Worm (Caenorhabditis elegans) whole organism, L1 larva: ENCODE measurements around the gene W02D7.6.
A peak's percentile ranks its signal among the peaks of the same experiment; 100 is the strongest.

Experiments used
- C16A3.4 ChIP-seq: fragments of 150-350 bp; optimal IDR thresholded peaks from 2 replicates; lab custom pipeline; 2014; ENCODE audit warnings: missing biosample characterization, missing genetic modification characterization
- Y116A8C.19 ChIP-seq: sonication (generic microtip); optimal IDR thresholded peaks from 2 replicates; lab custom pipeline; 2016; ENCODE audit warnings: missing compliant biosample characterization, missing genetic modification characterization, borderline replicate concordance
- alr-1 ChIP-seq: fragments of 200-800 bp; sonication (Bioruptor generic); optimal IDR thresholded peaks from 2 replicates; lab custom pipeline; 2018; ENCODE audit warnings: borderline replicate concordance, mild to moderate bottlenecking, missing genetic modification characterization, missing compliant biosample characterization
- aly-2 ChIP-seq: fragments of 150-350 bp; optimal IDR thresholded peaks from 2 replicates; lab custom pipeline; 2014; ENCODE audit warnings: missing biosample characterization, missing genetic modification characterization
- ama-1 ChIP-seq: fragments of 150-350 bp; optimal IDR thresholded peaks from 2 replicates; lab custom pipeline; 2014
- blmp-1 ChIP-seq: fragments of 150-350 bp; optimal IDR thresholded peaks from 2 replicates; lab custom pipeline; 2014; ENCODE audit warnings: missing biosample characterization, missing genetic modification characterization
- ceh-82 ChIP-seq, 3 experiments: fragments of 150-350 bp in 1 of 3; sonication (generic microtip) in 2 of 3; optimal IDR thresholded peaks; 2 replicates each; lab custom pipeline; 2014 to 2017; ENCODE audit warnings: missing biosample characterization in 3 of 3, missing genetic modification characterization in 3 of 3
- ceh-90 ChIP-seq: sonication (generic microtip); optimal IDR thresholded peaks from 2 replicates; lab custom pipeline; 2016; ENCODE audit warnings: missing genetic modification characterization, missing compliant biosample characterization
- efl-1 ChIP-seq, 4 experiments: fragments of 150-350 bp; optimal IDR thresholded peaks in 3 of 4; peaks in 1 of 4; 1 replicate in 1 of 4; 2 replicates in 3 of 4; lab custom pipeline; 2014; ENCODE audit warnings: missing biosample characterization in 2 of 4, missing genetic modification characterization in 2 of 4, missing genetic modification reagents in 2 of 4
- egl-13 ChIP-seq: sonication (generic microtip); optimal IDR thresholded peaks from 2 replicates; lab custom pipeline; 2016; ENCODE audit warnings: missing genotype, missing genetic modification reagents, missing genetic modification characterization, missing compliant biosample characterization
- egl-27 ChIP-seq, 2 experiments: fragments of 150-350 bp in 1 of 2; sonication (generic microtip); optimal IDR thresholded peaks; 3 replicates each; lab custom pipeline; 2017 to 2018; ENCODE audit warnings: missing biosample characterization in 2 of 2, missing genetic modification characterization in 2 of 2, missing genetic modification reagents in 2 of 2
- elt-2 ChIP-seq: sonication (generic microtip); optimal IDR thresholded peaks from 2 replicates; lab custom pipeline; 2016; ENCODE audit warnings: missing genetic modification characterization, mild to moderate bottlenecking, inconsistent platforms, missing compliant biosample characterization, missing genetic modification reagents
- fkh-8 ChIP-seq: sonication (generic microtip); optimal IDR thresholded peaks from 2 replicates; lab custom pipeline; 2016; ENCODE audit warnings: mild to moderate bottlenecking, missing genetic modification characterization, missing compliant biosample characterization
- hlh-4 ChIP-seq: sonication (generic microtip); optimal IDR thresholded peaks from 2 replicates; lab custom pipeline; 2016; ENCODE audit warnings: mild to moderate bottlenecking, missing genetic modification characterization, missing compliant biosample characterization
- jun-1 ChIP-seq: fragments of 150-350 bp; optimal IDR thresholded peaks from 2 replicates; lab custom pipeline; 2014; ENCODE audit warnings: missing biosample characterization, missing genetic modification reagents, missing genetic modification characterization
- lin-14 ChIP-seq: fragments of 200-800 bp; sonication (Bioruptor generic); optimal IDR thresholded peaks from 2 replicates; lab custom pipeline; 2018; ENCODE audit warnings: mild to moderate bottlenecking, missing genetic modification characterization, moderate library complexity, missing compliant biosample characterization
- lin-15B ChIP-seq: fragments of 150-350 bp; sonication (generic microtip); optimal IDR thresholded peaks from 3 replicates; lab custom pipeline; 2014; ENCODE audit warnings: missing biosample characterization, missing genetic modification characterization
- lin-39 ChIP-seq: fragments of 150-350 bp; optimal IDR thresholded peaks from 2 replicates; lab custom pipeline; 2014; ENCODE audit warnings: missing biosample characterization, missing genetic modification reagents, missing genetic modification characterization
- lsy-2 ChIP-seq, 2 experiments: fragments of 150-350 bp; optimal IDR thresholded peaks; 2 replicates each; lab custom pipeline; 2014; ENCODE audit warnings: missing biosample characterization in 2 of 2, missing genetic modification characterization in 2 of 2
- mab-9 ChIP-seq: fragments of 200-800 bp; sonication (Bioruptor generic); IDR thresholded peaks from 2 replicates; pipeline ENCODE4 v1.3.6; 2022; ENCODE audit warnings: missing genetic modification reagents, missing genetic modification characterization, missing compliant biosample characterization
- mdl-1 ChIP-seq, 2 experiments: fragments of 150-350 bp; optimal IDR thresholded peaks; 2 replicates each; lab custom pipeline; 2014 to 2017; ENCODE audit warnings: missing biosample characterization in 2 of 2, missing genetic modification characterization in 2 of 2, inconsistent platforms in 1 of 2
- nhr-12 ChIP-seq: sonication (generic microtip); optimal IDR thresholded peaks from 2 replicates; lab custom pipeline; 2017; ENCODE audit warnings: missing biosample characterization, missing genetic modification characterization
- nhr-19 ChIP-seq: fragments of 200-800 bp; sonication (Bioruptor generic); conservative IDR thresholded peaks from 2 replicates; pipeline ENCODE4 v1.3.6; 2022; ENCODE audit warnings: missing genetic modification characterization, missing compliant biosample characterization
- nhr-20 ChIP-seq: sonication (generic microtip); optimal IDR thresholded peaks from 2 replicates; lab custom pipeline; 2016; ENCODE audit warnings: mild to moderate bottlenecking, missing genetic modification characterization, missing compliant biosample characterization
- nhr-71 ChIP-seq: sonication (generic microtip); optimal IDR thresholded peaks from 2 replicates; lab custom pipeline; 2016; ENCODE audit warnings: mild to moderate bottlenecking, missing genetic modification characterization, moderate library complexity, missing compliant biosample characterization
- nhr-84 ChIP-seq: sonication (generic microtip); optimal IDR thresholded peaks from 2 replicates; lab custom pipeline; 2017; ENCODE audit warnings: missing biosample characterization, missing genetic modification characterization
- nhr-90 ChIP-seq: sonication (generic microtip); optimal IDR thresholded peaks from 2 replicates; lab custom pipeline; 2016; ENCODE audit warnings: mild to moderate bottlenecking, missing genetic modification characterization, missing compliant biosample characterization; ENCODE audit not compliant: poor library complexity
- rnt-1 ChIP-seq: sonication (generic microtip); optimal IDR thresholded peaks from 2 replicates; lab custom pipeline; 2016; ENCODE audit warnings: mild to moderate bottlenecking, missing genetic modification characterization, moderate library complexity, missing compliant biosample characterization
- skn-1 ChIP-seq: fragments of 150-350 bp; optimal IDR thresholded peaks from 2 replicates; lab custom pipeline; 2014; ENCODE audit warnings: missing biosample characterization, missing genetic modification characterization
- snpc-4 ChIP-seq: fragments of 150-350 bp; optimal IDR thresholded peaks from 2 replicates; lab custom pipeline; 2014; ENCODE audit warnings: missing biosample characterization, missing genetic modification characterization
- snu-23 ChIP-seq: sonication (generic microtip); optimal IDR thresholded peaks from 2 replicates; lab custom pipeline; 2016; ENCODE audit warnings: missing genetic modification characterization, missing compliant biosample characterization
- sptf-1 ChIP-seq: fragments of 150-350 bp; optimal IDR thresholded peaks from 2 replicates; lab custom pipeline; 2014; ENCODE audit warnings: missing biosample characterization, missing genetic modification characterization
- swsn-7 ChIP-seq: sonication (generic microtip); optimal IDR thresholded peaks from 2 replicates; lab custom pipeline; 2016; ENCODE audit warnings: missing genetic modification characterization, missing compliant biosample characterization
- unc-30 ChIP-seq: sonication (generic microtip); optimal IDR thresholded peaks from 2 replicates; lab custom pipeline; 2017; ENCODE audit warnings: missing biosample characterization, missing genetic modification characterization
- unc-62 ChIP-seq: fragments of 150-350 bp; optimal IDR thresholded peaks from 2 replicates; lab custom pipeline; 2014; ENCODE audit warnings: missing biosample characterization, missing genetic modification reagents, missing genetic modification characterization
- unc-98 ChIP-seq: fragments of 200-800 bp; sonication (Bioruptor generic); IDR thresholded peaks from 2 replicates; pipeline ENCODE4 v1.3.6; 2022; ENCODE audit warnings: missing genetic modification characterization, missing compliant biosample characterization
- zag-1 ChIP-seq: fragments of 150-350 bp; optimal IDR thresholded peaks from 2 replicates; lab custom pipeline; 2014; ENCODE audit warnings: missing biosample characterization, missing genetic modification characterization

The W02D7.6 gene

DNA sequence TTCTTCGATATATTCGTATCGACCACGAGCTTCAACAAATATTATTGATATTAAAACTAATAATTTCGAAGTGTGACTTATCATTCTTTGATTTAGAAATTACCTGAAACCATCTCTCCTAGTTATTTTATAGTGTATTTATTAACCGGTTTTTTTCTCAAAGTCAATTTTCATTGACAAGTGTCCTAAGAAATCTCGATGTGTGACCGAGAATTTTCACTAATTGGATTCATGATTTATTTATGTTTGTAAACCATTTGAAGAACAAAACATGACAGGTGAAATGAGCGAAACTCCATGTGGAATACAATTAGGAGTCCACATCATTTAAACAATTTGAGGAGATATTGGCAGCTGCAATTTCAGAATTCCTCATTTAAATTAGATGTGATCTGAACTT, 37.8 kb downstream of the W02D7.6 start, which contains the start of gene C16D9.8:
C16D9.8 (minus strand) TSS at position 101 of the 400 bp plus-strand sequence.
- TF ChIP-seq jun-1 (tag; lab: Kevin White, UChicago) (no peak), zag-1 (tag; lab: Kevin White, UChicago) (no peak), ceh-82 (tag; optimal IDR thresholded peaks at IDR 0.05; lab: Kevin White, UChicago) (no peak), hlh-4 (tag; lab: Kevin White, UChicago) (peak; percentile 56)

- TF ChIP-seq unc-30: no peak
- peak; percentile 13 for TF ChIP-seq lin-14
- no peak for TF ChIP-seq efl-1 (optimal IDR thresholded peaks at IDR 0.05; lab: Kevin White, UChicago)
- no peak for TF ChIP-seq efl-1 (GFP tag; optimal IDR thresholded peaks at IDR 0.05 in 1 of 2; lab: Kevin White, UChicago)
- TF ChIP-seq nhr-90 (tag; lab: Kevin White, UChicago): no peak
- TF ChIP-seq Y116A8C.19 (tag; lab: Kevin White, UChicago): no peak
- no peak for TF ChIP-seq swsn-7 (tag; lab: Kevin White, UChicago)
- TF ChIP-seq aly-2: no peak
Observed at ce11 chrV:8262212-8262611, 39.1 kb downstream of the W02D7.6 start.

DNA sequence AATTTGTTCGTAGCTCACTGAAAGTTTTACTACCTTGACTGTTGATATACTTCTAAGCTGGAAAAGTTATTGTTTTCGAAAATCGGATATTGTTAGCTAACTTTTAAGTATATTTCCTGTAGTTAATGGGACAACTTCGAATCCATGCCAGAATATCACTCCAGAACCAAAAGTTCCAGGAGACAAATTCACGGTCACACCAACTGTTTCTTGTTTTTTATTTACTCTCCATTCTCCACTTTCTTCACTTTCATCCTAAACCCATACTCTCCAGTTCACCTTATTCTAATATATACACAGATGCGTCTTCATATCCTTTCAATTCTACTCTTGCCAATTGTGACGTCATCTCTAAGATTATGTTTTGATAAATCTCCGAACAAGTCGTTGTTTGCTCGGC, 42.3 kb downstream of the W02D7.6 start, which contains the start of gene C16D9.1:
C16D9.1 (plus strand) TSS at position 301 of the 400 bp plus-strand sequence.
- TF ChIP-seq zag-1 (tag; lab: Kevin White, UChicago) (no peak), jun-1 (tag; lab: Kevin White, UChicago) (no peak), nhr-84 (tag; lab: Kevin White, UChicago) (no peak), C16A3.4 (tag; lab: Kevin White, UChicago) (no peak), lin-15B (tag; lab: Kevin White, UChicago) (no peak), sptf-1 (tag; lab: Kevin White, UChicago) (no peak), nhr-12 (tag; lab: Kevin White, UChicago) (no peak), mab-9 (GFP tag; lab: Robert Waterston, UW) (no peak), egl-13 (tag; lab: Kevin White, UChicago) (no peak), alr-1 (no peak), skn-1 (tag; lab: Kevin White, UChicago) (no peak)

DNA sequence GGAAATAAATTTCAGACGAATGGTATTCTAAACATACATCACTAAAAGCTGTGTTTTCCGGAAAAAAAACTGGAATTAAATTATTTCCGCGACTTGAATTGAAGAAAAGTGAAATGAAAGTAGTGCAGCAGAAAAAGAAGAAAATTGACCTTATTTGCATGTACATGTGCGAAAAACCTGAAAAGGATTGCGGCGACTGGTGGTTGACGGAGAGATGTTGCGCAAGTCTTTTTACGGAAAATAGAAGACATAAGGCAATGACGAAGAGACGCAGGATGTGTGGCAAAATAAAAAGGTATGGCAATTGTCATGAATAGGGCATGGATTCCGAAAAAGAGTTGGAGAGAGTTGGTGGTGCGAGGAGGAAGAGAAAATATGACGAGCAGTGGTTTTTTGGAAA, 46.3 kb downstream of the W02D7.6 start:
- peak; percentile 6 for TF ChIP-seq lin-14
- TF ChIP-seq blmp-1 (tag; lab: Kevin White, UChicago): peak; percentile 68
- TF ChIP-seq ceh-82 (tag; optimal IDR thresholded peaks at IDR 0.05; lab: Kevin White, UChicago): no peak
- TF ChIP-seq ama-1 (lab: Kevin White, UChicago): no peak

DNA sequence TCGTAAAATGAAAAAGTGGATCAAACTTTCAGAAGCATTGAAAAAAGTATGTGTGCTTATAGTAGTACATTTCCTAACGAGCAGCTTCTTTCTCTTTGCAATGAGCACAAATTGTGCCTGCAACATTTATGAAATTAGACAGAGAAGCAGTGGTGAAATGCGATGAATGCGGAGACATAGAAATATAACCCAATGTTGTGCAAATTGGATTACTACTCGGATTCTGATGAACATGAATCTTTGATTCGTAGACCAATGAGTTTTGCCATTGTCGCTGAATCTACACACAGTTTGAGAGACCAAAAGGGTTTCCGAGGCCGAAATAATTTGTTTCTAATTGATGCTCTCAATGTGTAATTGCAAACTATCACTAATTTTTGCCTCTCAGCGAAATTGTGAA, 47.4 kb downstream of the W02D7.6 start:
- TF ChIP-seq hlh-4 (tag; lab: Kevin White, UChicago) (no peak), fkh-8 (no peak), lin-14 (peak; percentile 18), nhr-19 (GFP tag; lab: Robert Waterston, UW) (no peak), efl-1 (optimal IDR thresholded peaks at IDR 0.05; lab: Kevin White, UChicago) (no peak), efl-1 (GFP tag; optimal IDR thresholded peaks at IDR 0.05 in 1 of 2; lab: Kevin White, UChicago) (peak in 1 of 2 experiments; percentile 41), unc-98 (no peak), elt-2 (no peak)

DNA sequence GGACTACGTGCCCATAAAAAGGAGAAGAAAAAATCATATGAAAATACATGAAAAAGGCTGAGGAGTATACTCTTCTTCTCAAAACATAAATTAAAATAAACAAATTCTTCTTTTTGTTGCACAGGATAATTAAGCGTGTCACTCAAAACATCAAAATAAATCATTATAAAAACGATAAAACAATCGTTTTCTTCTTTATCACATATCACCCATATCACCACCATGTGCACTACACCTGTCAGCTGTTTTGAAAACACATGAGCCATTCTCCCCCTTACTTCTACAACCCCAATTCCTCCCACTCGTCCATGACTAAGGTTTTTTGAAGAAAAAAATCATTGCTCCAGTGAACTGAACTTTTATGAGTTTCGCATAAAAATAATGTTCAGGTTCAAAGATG, 48.8 kb downstream of the W02D7.6 start:
- TF ChIP-seq unc-62: no peak
- TF ChIP-seq rnt-1: peak; percentile 75
- TF ChIP-seq nhr-20 (tag; lab: Kevin White, UChicago): peak; percentile 6
- TF ChIP-seq lin-14: peak; percentile 70
- TF ChIP-seq snu-23 (GFP tag; lab: Kevin White, UChicago): peak; percentile 21
- no peak for TF ChIP-seq ceh-90 (tag; lab: Kevin White, UChicago)
- peak in 1 of 2 experiments; percentile 28 for TF ChIP-seq lsy-2 (tag; optimal IDR thresholded peaks at IDR 0.05; lab: Kevin White, UChicago)
- peak; percentile 65 for TF ChIP-seq nhr-71 (tag; lab: Kevin White, UChicago)
- TF ChIP-seq snpc-4: peak; percentile 12
- TF ChIP-seq lin-39 (tag; lab: Kevin White, UChicago): peak; percentile 68
- peak; percentile 36; the same call in 1 of the 2 replicates for TF ChIP-seq nhr-19 (GFP tag; lab: Robert Waterston, UW)
- TF ChIP-seq egl-27 (tag; optimal IDR thresholded peaks at IDR 0.05; lab: Kevin White, UChicago): no peak
- TF ChIP-seq mdl-1 (tag; optimal IDR thresholded peaks at IDR 0.05; lab: Kevin White, UChicago): peak in 1 of 2 experiments; percentile 12
- TF ChIP-seq, all 84 proteins: peak for 10
